Worm (Caenorhabditis elegans) whole organism, L1 larva: ENCODE data around the gene F57G9.3.

Experiments
- C04F5.9 ChIP-seq: sonication (generic microtip); optimal IDR thresholded peaks from 2 replicates; lab custom pipeline; 2016; ENCODE audit warnings: missing genetic modification characterization, missing compliant biosample characterization
- F16B12.6 ChIP-seq: fragments of 150-350 bp; optimal IDR thresholded peaks from 2 replicates; lab custom pipeline; 2014; ENCODE audit warnings: missing biosample characterization, missing genetic modification characterization
- aly-2 ChIP-seq: fragments of 150-350 bp; optimal IDR thresholded peaks from 2 replicates; lab custom pipeline; 2014; ENCODE audit warnings: missing biosample characterization, missing genetic modification characterization
- blmp-1 ChIP-seq: fragments of 150-350 bp; optimal IDR thresholded peaks from 2 replicates; lab custom pipeline; 2014; ENCODE audit warnings: missing biosample characterization, missing genetic modification characterization
- ceh-8 ChIP-seq: fragments of 200-800 bp; sonication (Bioruptor generic); optimal IDR thresholded peaks from 2 replicates; lab custom pipeline; 2018; ENCODE audit warnings: mild to moderate bottlenecking, missing genetic modification characterization, moderate library complexity, missing compliant biosample characterization
- ceh-82 ChIP-seq, 3 experiments: fragments of 150-350 bp in 1 of 3; sonication (generic microtip) in 2 of 3; optimal IDR thresholded peaks; 2 replicates each; lab custom pipeline; 2014 to 2017; ENCODE audit warnings: missing biosample characterization in 3 of 3, missing genetic modification characterization in 3 of 3
- ceh-88 ChIP-seq: fragments of 200-800 bp; sonication (Bioruptor generic); IDR thresholded peaks from 2 replicates; pipeline ENCODE4 v1.3.6; 2022; ENCODE audit warnings: missing genetic modification characterization, missing compliant biosample characterization
- ceh-90 ChIP-seq: sonication (generic microtip); optimal IDR thresholded peaks from 2 replicates; lab custom pipeline; 2016; ENCODE audit warnings: missing genetic modification characterization, missing compliant biosample characterization
- dpl-1 ChIP-seq, 3 experiments: fragments of 150-350 bp in 2 of 3; sonication (generic microtip) in 1 of 3; optimal IDR thresholded peaks; 2 replicates each; lab custom pipeline; 2014 to 2017; ENCODE audit warnings: missing biosample characterization in 3 of 3, missing genetic modification characterization in 3 of 3, missing genetic modification reagents in 3 of 3
- egl-13 ChIP-seq: sonication (generic microtip); optimal IDR thresholded peaks from 2 replicates; lab custom pipeline; 2016; ENCODE audit warnings: missing genotype, missing genetic modification reagents, missing genetic modification characterization, missing compliant biosample characterization
- egl-27 ChIP-seq, 2 experiments: fragments of 150-350 bp in 1 of 2; sonication (generic microtip); optimal IDR thresholded peaks; 3 replicates each; lab custom pipeline; 2017 to 2018; ENCODE audit warnings: missing biosample characterization in 2 of 2, missing genetic modification characterization in 2 of 2, missing genetic modification reagents in 2 of 2
- elt-3 ChIP-seq, 6 experiments: fragments of 150-350 bp in 1 of 6; sonication (generic microtip); optimal IDR thresholded peaks; 2 replicates each; lab custom pipeline; 2017 to 2018; ENCODE audit warnings: missing biosample characterization in 6 of 6, missing genetic modification characterization in 6 of 6, inconsistent platforms in 1 of 6
- ets-5 ChIP-seq: fragments of 200-800 bp; sonication (Bioruptor generic); IDR thresholded peaks from 2 replicates; pipeline ENCODE4 v1.3.6; 2022; ENCODE audit warnings: missing genetic modification characterization, missing compliant biosample characterization
- fkh-10 ChIP-seq: sonication (generic microtip); optimal IDR thresholded peaks from 2 replicates; lab custom pipeline; 2017; ENCODE audit warnings: missing biosample characterization, missing genetic modification reagents, missing genetic modification characterization
- fkh-8 ChIP-seq: sonication (generic microtip); optimal IDR thresholded peaks from 2 replicates; lab custom pipeline; 2016; ENCODE audit warnings: mild to moderate bottlenecking, missing genetic modification characterization, missing compliant biosample characterization
- fos-1 ChIP-seq: fragments of 150-350 bp; optimal IDR thresholded peaks from 2 replicates; lab custom pipeline; 2014; ENCODE audit warnings: missing biosample characterization, missing genetic modification characterization
- hlh-17 ChIP-seq: fragments of 200-800 bp; sonication (Bioruptor generic); optimal IDR thresholded peaks from 2 replicates; lab custom pipeline; 2018; ENCODE audit warnings: missing genetic modification characterization, mild to moderate bottlenecking, missing compliant biosample characterization, moderate library complexity, borderline replicate concordance
- hpl-2 ChIP-seq: fragments of 150-350 bp; optimal IDR thresholded peaks from 2 replicates; lab custom pipeline; 2014; ENCODE audit warnings: missing biosample characterization, missing genetic modification reagents, missing genetic modification characterization
- isw-1 ChIP-seq: fragments of 200-800 bp; sonication (Bioruptor generic); IDR thresholded peaks from 2 replicates; pipeline ENCODE4 v1.3.6; 2022; ENCODE audit warnings: missing genetic modification characterization, missing compliant biosample characterization
- lin-14 ChIP-seq: fragments of 200-800 bp; sonication (Bioruptor generic); optimal IDR thresholded peaks from 2 replicates; lab custom pipeline; 2018; ENCODE audit warnings: mild to moderate bottlenecking, missing genetic modification characterization, moderate library complexity, missing compliant biosample characterization
- lin-15B ChIP-seq: fragments of 150-350 bp; sonication (generic microtip); optimal IDR thresholded peaks from 3 replicates; lab custom pipeline; 2014; ENCODE audit warnings: missing biosample characterization, missing genetic modification characterization
- lin-35 ChIP-seq, 2 experiments: fragments of 150-350 bp; optimal IDR thresholded peaks; 2 replicates each; lab custom pipeline; 2014; ENCODE audit warnings: missing biosample characterization in 2 of 2, missing genetic modification characterization in 2 of 2, missing genetic modification reagents in 2 of 2
- lin-39 ChIP-seq: fragments of 150-350 bp; optimal IDR thresholded peaks from 2 replicates; lab custom pipeline; 2014; ENCODE audit warnings: missing biosample characterization, missing genetic modification reagents, missing genetic modification characterization
- lir-3 ChIP-seq: sonication (generic microtip); optimal IDR thresholded peaks from 2 replicates; lab custom pipeline; 2016; ENCODE audit warnings: mild to moderate bottlenecking, missing genetic modification characterization, moderate library complexity, missing compliant biosample characterization; ENCODE audit not compliant: poor library complexity
- mab-9 ChIP-seq: fragments of 200-800 bp; sonication (Bioruptor generic); IDR thresholded peaks from 2 replicates; pipeline ENCODE4 v1.3.6; 2022; ENCODE audit warnings: missing genetic modification reagents, missing genetic modification characterization, missing compliant biosample characterization
- mdl-1 ChIP-seq, 2 experiments: fragments of 150-350 bp; optimal IDR thresholded peaks; 2 replicates each; lab custom pipeline; 2014 to 2017; ENCODE audit warnings: missing biosample characterization in 2 of 2, missing genetic modification characterization in 2 of 2, inconsistent platforms in 1 of 2
- mef-2 ChIP-seq: fragments of 150-350 bp; optimal IDR thresholded peaks from 2 replicates; lab custom pipeline; 2014; ENCODE audit warnings: missing biosample characterization, missing genetic modification characterization
- nhr-11 ChIP-seq: fragments of 150-350 bp; optimal IDR thresholded peaks from 2 replicates; lab custom pipeline; 2014; ENCODE audit warnings: missing biosample characterization, missing genetic modification characterization
- nhr-19 ChIP-seq: fragments of 200-800 bp; sonication (Bioruptor generic); conservative IDR thresholded peaks from 2 replicates; pipeline ENCODE4 v1.3.6; 2022; ENCODE audit warnings: missing genetic modification characterization, missing compliant biosample characterization
- nhr-20 ChIP-seq: sonication (generic microtip); optimal IDR thresholded peaks from 2 replicates; lab custom pipeline; 2016; ENCODE audit warnings: mild to moderate bottlenecking, missing genetic modification characterization, missing compliant biosample characterization
- nhr-28 ChIP-seq: fragments of 150-350 bp; optimal IDR thresholded peaks from 2 replicates; lab custom pipeline; 2014; ENCODE audit warnings: missing biosample characterization, missing genetic modification characterization
- nhr-47 ChIP-seq: sonication (generic microtip); optimal IDR thresholded peaks from 2 replicates; lab custom pipeline; 2016; ENCODE audit warnings: mild to moderate bottlenecking, missing genetic modification characterization, moderate library complexity, missing compliant biosample characterization
- nhr-71 ChIP-seq: sonication (generic microtip); optimal IDR thresholded peaks from 2 replicates; lab custom pipeline; 2016; ENCODE audit warnings: mild to moderate bottlenecking, missing genetic modification characterization, moderate library complexity, missing compliant biosample characterization
- nhr-76 ChIP-seq: sonication (generic microtip); optimal IDR thresholded peaks from 2 replicates; lab custom pipeline; 2017; ENCODE audit warnings: missing biosample characterization, missing genetic modification characterization
- nhr-77 ChIP-seq: fragments of 150-350 bp; optimal IDR thresholded peaks from 2 replicates; lab custom pipeline; 2014; ENCODE audit warnings: missing biosample characterization, missing genetic modification characterization
- nhr-85 ChIP-seq: sonication (generic microtip); peaks from one replicate; lab custom pipeline; 2016; ENCODE audit warnings: missing genetic modification characterization, inconsistent platforms, missing compliant biosample characterization
- nhr-90 ChIP-seq: sonication (generic microtip); optimal IDR thresholded peaks from 2 replicates; lab custom pipeline; 2016; ENCODE audit warnings: mild to moderate bottlenecking, missing genetic modification characterization, missing compliant biosample characterization; ENCODE audit not compliant: poor library complexity
- pax-3 ChIP-seq: fragments of 200-800 bp; sonication (Bioruptor generic); optimal IDR thresholded peaks from 2 replicates; lab custom pipeline; 2018; ENCODE audit warnings: mild to moderate bottlenecking, missing genetic modification characterization, moderate library complexity, missing compliant biosample characterization
- snu-23 ChIP-seq: sonication (generic microtip); optimal IDR thresholded peaks from 2 replicates; lab custom pipeline; 2016; ENCODE audit warnings: missing genetic modification characterization, missing compliant biosample characterization
- sox-4 ChIP-seq: sonication (generic microtip); optimal IDR thresholded peaks from 2 replicates; lab custom pipeline; 2016; ENCODE audit warnings: missing genetic modification characterization, missing compliant biosample characterization
- sptf-1 ChIP-seq: fragments of 150-350 bp; optimal IDR thresholded peaks from 2 replicates; lab custom pipeline; 2014; ENCODE audit warnings: missing biosample characterization, missing genetic modification characterization
- sup-37 ChIP-seq: fragments of 200-800 bp; sonication (Bioruptor generic); optimal IDR thresholded peaks from 2 replicates; lab custom pipeline; 2018; ENCODE audit warnings: mild to moderate bottlenecking, missing genetic modification characterization, missing compliant biosample characterization
- swsn-7 ChIP-seq: sonication (generic microtip); optimal IDR thresholded peaks from 2 replicates; lab custom pipeline; 2016; ENCODE audit warnings: missing genetic modification characterization, missing compliant biosample characterization
- unc-130 ChIP-seq: fragments of 150-350 bp; optimal IDR thresholded peaks from 2 replicates; lab custom pipeline; 2017; ENCODE audit warnings: missing biosample characterization, missing genetic modification characterization, inconsistent platforms
- unc-62 ChIP-seq: fragments of 150-350 bp; optimal IDR thresholded peaks from 2 replicates; lab custom pipeline; 2014; ENCODE audit warnings: missing biosample characterization, missing genetic modification reagents, missing genetic modification characterization
- unc-86 ChIP-seq: sonication (generic microtip); optimal IDR thresholded peaks from 2 replicates; lab custom pipeline; 2016; ENCODE audit warnings: missing genetic modification characterization, missing compliant biosample characterization
- unc-98 ChIP-seq: fragments of 200-800 bp; sonication (Bioruptor generic); IDR thresholded peaks from 2 replicates; pipeline ENCODE4 v1.3.6; 2022; ENCODE audit warnings: missing genetic modification characterization, missing compliant biosample characterization
- zag-1 ChIP-seq: fragments of 150-350 bp; optimal IDR thresholded peaks from 2 replicates; lab custom pipeline; 2014; ENCODE audit warnings: missing biosample characterization, missing genetic modification characterization
- ztf-11 ChIP-seq, 2 experiments: sonication (generic microtip); optimal IDR thresholded peaks; 2 replicates each; lab custom pipeline; 2016 to 2017; ENCODE audit warnings: missing genetic modification characterization in 2 of 2, missing biosample characterization in 1 of 2, missing compliant biosample characterization in 1 of 2

F57G9.3 gene

DNA sequence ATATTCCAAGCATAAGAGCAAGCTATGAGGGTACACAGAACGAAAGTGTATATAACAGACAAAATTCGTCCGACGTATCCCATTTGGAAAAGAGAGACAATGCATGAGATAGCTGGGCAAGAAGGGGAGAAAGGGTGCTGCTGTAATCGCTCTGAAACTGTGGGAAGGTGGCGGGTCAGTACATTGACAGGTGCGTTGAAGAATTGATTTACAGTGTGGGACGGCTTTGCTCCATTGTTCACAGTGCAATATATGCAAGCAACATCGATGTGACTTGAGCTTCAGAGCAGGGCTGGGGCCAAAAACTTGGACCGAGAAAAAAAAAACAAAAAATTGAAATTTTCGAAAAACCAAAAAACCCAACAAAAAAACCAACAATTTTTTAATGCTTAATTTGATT lies at the start of gene F57G9.3:
F57G9.3 (minus strand) TSS at position 101 of the 400 bp plus-strand sequence.
- TF ChIP-seq fos-1 (tag; lab: Kevin White, UChicago) = no peak
- no peak for TF ChIP-seq pax-3 (tag; lab: Kevin White, UChicago)
- TF ChIP-seq dpl-1 (GFP tag; optimal IDR thresholded peaks at IDR 0.05; lab: Kevin White, UChicago) = no peak
- no peak for TF ChIP-seq swsn-7 (tag; lab: Kevin White, UChicago)
- no peak for TF ChIP-seq ceh-88 (GFP tag; lab: Robert Waterston, UW)
- TF ChIP-seq lin-35 (GFP tag; optimal IDR thresholded peaks at IDR 0.05; lab: Kevin White, UChicago) = no peak
- no peak for TF ChIP-seq aly-2 (tag; lab: Kevin White, UChicago)
- no peak for TF ChIP-seq nhr-76 (tag; lab: Kevin White, UChicago)

DNA sequence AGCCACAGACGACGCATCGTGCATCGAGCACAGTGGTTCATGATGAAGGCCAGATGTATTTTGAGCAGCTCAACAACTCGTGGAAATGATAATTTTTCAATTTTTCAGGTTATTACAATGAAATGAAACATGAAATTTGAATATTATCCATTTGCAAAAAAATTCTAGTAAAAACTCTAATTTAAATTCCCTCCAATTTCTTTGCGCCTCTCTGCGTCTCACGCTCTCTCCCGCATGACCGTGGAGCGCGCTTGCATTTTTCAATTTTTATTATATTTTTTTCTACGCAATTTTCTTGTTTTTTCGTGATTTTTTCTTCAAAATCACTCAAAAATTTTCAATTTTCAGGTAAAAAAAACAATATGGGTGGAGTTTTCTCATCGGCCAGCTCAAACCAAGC lies 49.4 kb upstream of the F57G9.3 start, which contains the start of gene tag-281:
tag-281 (plus strand) TSS at position 340 of the 400 bp plus-strand sequence.
- TF ChIP-seq lir-3 (tag; lab: Kevin White, UChicago) (peak; percentile 57), dpl-1 (GFP tag; optimal IDR thresholded peaks at IDR 0.05; lab: Kevin White, UChicago) (peak; percentile 98 to 99 (median 98)), elt-3 (tag; optimal IDR thresholded peaks at IDR 0.05; lab: Kevin White, UChicago) (peak in 2 of 6 experiments; percentile 74 to 86), pax-3 (tag; lab: Kevin White, UChicago) (peak; percentile 76), nhr-77 (peak; percentile 21), ceh-8 (GFP tag; lab: Kevin White, UChicago) (peak; percentile 62), unc-130 (tag; lab: Kevin White, UChicago) (peak; percentile 70), sptf-1 (tag; lab: Kevin White, UChicago) (no peak), nhr-20 (tag; lab: Kevin White, UChicago) (peak; percentile 89), F16B12.6 (tag; lab: Kevin White, UChicago) (peak; percentile 72), mdl-1 (tag; optimal IDR thresholded peaks at IDR 0.05; lab: Kevin White, UChicago) (peak in 1 of 2 experiments; percentile 69), fkh-10 (GFP tag; lab: Kevin White, UChicago) (peak; percentile 48), egl-27 (tag; optimal IDR thresholded peaks at IDR 0.05; lab: Kevin White, UChicago) (no peak), nhr-47 (tag; lab: Kevin White, UChicago) (peak; percentile 93), unc-86 (tag; lab: Kevin White, UChicago) (peak; percentile 86), lin-15B (tag; lab: Kevin White, UChicago) (peak; percentile 88), isw-1 (GFP tag; lab: Robert Waterston, UW) (peak; percentile 87), nhr-90 (tag; lab: Kevin White, UChicago) (peak; percentile 90), nhr-71 (tag; lab: Kevin White, UChicago) (peak; percentile 94), C04F5.9 (tag; lab: Kevin White, UChicago) (peak; percentile 67), hpl-2 (GFP tag; lab: Kevin White, UChicago) (no peak), ztf-11 (tag; optimal IDR thresholded peaks at IDR 0.05; lab: Kevin White, UChicago) (peak in 1 of 2 experiments; percentile 28), fos-1 (tag; lab: Kevin White, UChicago) (peak; percentile 78), lin-39 (peak; percentile 84), sup-37 (peak; percentile 47), swsn-7 (tag; lab: Kevin White, UChicago) (peak; percentile 87), hlh-17 (GFP tag; lab: Kevin White, UChicago) (no peak), nhr-85 (peak; percentile 93), unc-98 (GFP tag; lab: Robert Waterston, UW) (peak; percentile 36; the same call in 1 of the 2 replicates), fkh-8 (tag; lab: Kevin White, UChicago) (peak; percentile 87), sox-4 (tag; lab: Kevin White, UChicago) (peak; percentile 45), ceh-88 (GFP tag; lab: Robert Waterston, UW) (peak; percentile 54; the same call in 1 of the 2 replicates), mab-9 (GFP tag; lab: Robert Waterston, UW) (peak; percentile 54; the same call in 1 of the 2 replicates), lin-14 (GFP tag; lab: Kevin White, UChicago) (peak; percentile 89), mef-2 (tag; lab: Kevin White, UChicago) (no peak), ceh-90 (tag; lab: Kevin White, UChicago) (peak; percentile 20), ceh-82 (tag; optimal IDR thresholded peaks at IDR 0.05; lab: Kevin White, UChicago) (peak; percentile 80 to 93 (median 89)), unc-62 (GFP tag; lab: Kevin White, UChicago) (no peak), egl-13 (tag; lab: Kevin White, UChicago) (peak; percentile 72), zag-1 (tag; lab: Kevin White, UChicago) (no peak), snu-23 (GFP tag; lab: Kevin White, UChicago) (peak; percentile 91), ets-5 (GFP tag; lab: Robert Waterston, UW) (no peak), nhr-11 (peak; percentile 71), nhr-28 (tag; lab: Kevin White, UChicago) (no peak), nhr-19 (peak; percentile 89), blmp-1 (tag; lab: Kevin White, UChicago) (peak; percentile 65)
